Worm (Caenorhabditis elegans): Measurements from ENCODE around the gene R160.6.

DNA sequence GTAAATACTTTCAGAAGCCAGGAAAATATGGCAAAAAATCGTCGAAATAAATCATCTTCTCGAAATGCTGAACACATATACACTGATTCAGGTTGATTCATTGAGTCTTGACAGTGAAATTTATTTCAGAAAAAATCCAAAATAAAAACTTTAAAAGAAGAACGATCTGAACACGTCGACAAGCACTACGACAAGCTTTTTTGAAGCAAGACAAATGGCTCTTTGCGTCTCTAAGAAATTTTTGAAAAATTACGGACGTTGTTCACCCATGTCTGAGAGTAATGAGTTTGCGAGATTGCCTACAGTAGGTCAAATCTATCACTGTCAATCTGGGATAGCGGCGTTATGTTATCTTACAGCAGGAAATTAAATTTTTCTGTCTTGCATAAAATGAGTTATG lies 3.8 kb upstream of the R160.6 start, which contains the start of gene R160.2:
- TF ChIP-seq lin-39 (tag; optimal IDR thresholded peaks at IDR 0.05) (no peak), nhr-11 (tag; optimal IDR thresholded peaks at IDR 0.05) (no peak), aha-1 (tag) (no peak), lim-7 (GFP tag; IDR thresholded peaks at IDR 0.05) (no peak), nhr-6 (tag; optimal IDR thresholded peaks at IDR 0.05) (no peak), rbr-2 (tag; optimal IDR thresholded peaks at IDR 0.05) (no peak), lin-13 (GFP tag; optimal IDR thresholded peaks at IDR 0.05) (no peak), mes-2 (tag; optimal IDR thresholded peaks at IDR 0.05; ENCODE audit: poor library complexity, severe bottlenecking) (no peak), F10B5.3 (tag; optimal IDR thresholded peaks at IDR 0.05) (no peak)

Data from whole organism, L4 larva.